Fruit fly (Drosophila melanogaster): ENCODE measurements around the gene Cp19.

Cp19 gene

dm6 chr3L:8682551-8683375 is 46.9 kb upstream of the Cp19 start (continued):
- TF ChIP-seq sd (tag; optimal IDR thresholded peaks at IDR 0.05) (peak; percentile 52), Deaf1 (tag; optimal IDR thresholded peaks at IDR 0.05) (peak; percentile 20), cas (GFP tag; IDR thresholded peaks at IDR 0.05) (no peak), CG3281 (GFP tag; optimal IDR thresholded peaks at IDR 0.05) (peak; percentile 4), Hsf (GFP tag; optimal IDR thresholded peaks at IDR 0.05) (no peak), tap (tag; optimal IDR thresholded peaks at IDR 0.05) (no peak), dmrt99B (tag; optimal IDR thresholded peaks at IDR 0.05) (no peak), CkIIα-i1 (GFP tag; IDR thresholded peaks at IDR 0.05) (no peak), CG12769 (tag; optimal IDR thresholded peaks at IDR 0.05) (peak; percentile 80), CG34376 (GFP tag; optimal IDR thresholded peaks at IDR 0.05) (peak; percentile 28), grn (GFP tag; optimal IDR thresholded peaks at IDR 0.05) (peak; percentile 81), CG14441 (GFP tag; IDR thresholded peaks at IDR 0.05) (no peak), Ada2b (GFP tag; IDR thresholded peaks at IDR 0.05) (peak; percentile 34; the same call in 1 of the 2 replicates), ttk (GFP tag; IDR thresholded peaks at IDR 0.05) (0 out of 2 replicates have a peak, but pooled peaks have one; percentile 6), CG7963 (GFP tag; IDR thresholded peaks at IDR 0.05; ENCODE audit: partially characterized antibody) (no peak), lmd (GFP tag; IDR thresholded peaks at IDR 0.05) (peak; percentile 17; the same call in 1 of the 2 replicates)

dm6 chr3L:8683773-8684172 is 45.9 kb upstream of the Cp19 start:
- TF ChIP-seq Atf3 (GFP tag; optimal IDR thresholded peaks at IDR 0.05) (no peak), CG15514 (GFP tag; optimal IDR thresholded peaks at IDR 0.05) (peak; percentile 32), Fer3 (tag; optimal IDR thresholded peaks at IDR 0.05) (peak; percentile 8), CG1792 (GFP tag; optimal IDR thresholded peaks at IDR 0.05) (no peak), CG34422 (GFP tag; IDR thresholded peaks at IDR 0.05) (no peak), ap (GFP tag; IDR thresholded peaks at IDR 0.05) (no peak), CG11696 (GFP tag; IDR thresholded peaks at IDR 0.05) (no peak), CG5180 (GFP tag; optimal IDR thresholded peaks at IDR 0.05) (peak; percentile 14), chm (GFP tag; IDR thresholded peaks at IDR 0.05) (no peak), CG17385 (GFP tag; optimal IDR thresholded peaks at IDR 0.05) (peak; percentile 12), tna (GFP tag; IDR thresholded peaks at IDR 0.05; ENCODE audit: partially characterized antibody) (no peak), CG2889 (GFP tag; IDR thresholded peaks at IDR 0.05) (no peak), CG14667 (GFP tag; IDR thresholded peaks at IDR 0.05) (no peak), CG7987 (GFP tag; optimal IDR thresholded peaks at IDR 0.05) (peak; percentile 40), CHES-1-like (GFP tag; optimal IDR thresholded peaks at IDR 0.05) (peak; percentile 18), Dad (GFP tag; optimal IDR thresholded peaks at IDR 0.05) (no peak), CG6813 (GFP tag; optimal IDR thresholded peaks at IDR 0.05) (peak; percentile 52), CG15479 (GFP tag; optimal IDR thresholded peaks at IDR 0.05) (no peak), cwo (GFP tag; optimal IDR thresholded peaks at IDR 0.05) (peak; percentile 50), sob (GFP tag; IDR thresholded peaks at IDR 0.05) (0 out of 2 replicates have a peak, but pooled peaks have one; percentile 35), br (optimal IDR thresholded peaks at IDR 0.05) (no peak), CG1529 (GFP tag; optimal IDR thresholded peaks at IDR 0.05) (peak; percentile 40), Sox100B (GFP tag; optimal IDR thresholded peaks at IDR 0.05) (no peak), HLH54F (GFP tag; optimal IDR thresholded peaks at IDR 0.05) (no peak), sens (GFP tag) (no peak), CG14965 (GFP tag; optimal IDR thresholded peaks at IDR 0.05; ENCODE audit: borderline replicate concordance) (no peak), fd64A (GFP tag; optimal IDR thresholded peaks at IDR 0.05) (peak; percentile 11), CG32532 (GFP tag; IDR thresholded peaks at IDR 0.05) (peak; percentile 20; the same call in 1 of the 2 replicates), ken (GFP tag; IDR thresholded peaks at IDR 0.05) (no peak), CG31388 (GFP tag; optimal IDR thresholded peaks at IDR 0.05) (no peak), fu2 (GFP tag; optimal IDR thresholded peaks at IDR 0.05) (no peak), unpg (GFP tag; optimal IDR thresholded peaks at IDR 0.05) (no peak), CG2875 (GFP tag; optimal IDR thresholded peaks at IDR 0.05) (peak; percentile 14), NFAT (GFP tag; IDR thresholded peaks at IDR 0.05) (0 out of 2 replicates have a peak, but pooled peaks have one; percentile 46)
